Worm (Caenorhabditis elegans) whole organism, midembryonic: Measurements from ENCODE around the gene gta-1.

Source experiments
- cog-1 ChIP-seq: sonication (generic microtip); optimal IDR thresholded peaks from 2 replicates; lab custom pipeline; 2016; ENCODE audit warnings: missing genetic modification characterization, missing compliant biosample characterization
- flt-1 ChIP-seq: fragments of 200-800 bp; sonication (Bioruptor generic); IDR thresholded peaks from 2 replicates; pipeline ENCODE4 v1.3.6; 2022; ENCODE audit warnings: missing genetic modification characterization, missing compliant biosample characterization
- ref-1 ChIP-seq: fragments of 200-800 bp; sonication (Bioruptor generic); conservative IDR thresholded peaks from 2 replicates; pipeline ENCODE4 v1.3.6; 2022; ENCODE audit warnings: missing genetic modification reagents, missing genetic modification characterization, missing compliant biosample characterization
- tab-1 ChIP-seq: fragments of 200-800 bp; sonication (Bioruptor generic); IDR thresholded peaks from 2 replicates; pipeline ENCODE4 v1.3.6; 2022; ENCODE audit warnings: missing genetic modification characterization, missing compliant biosample characterization
- ztf-23 ChIP-seq: fragments of 200-800 bp; sonication (Bioruptor generic); IDR thresholded peaks from 2 replicates; pipeline ENCODE4 v1.3.6; 2022; ENCODE audit warnings: missing genetic modification reagents, missing genetic modification characterization, missing compliant biosample characterization
- ztf-29 ChIP-seq: fragments of 200-800 bp; sonication (Bioruptor generic); IDR thresholded peaks from 2 replicates; pipeline ENCODE4 v1.3.6; 2022; ENCODE audit warnings: missing genetic modification reagents, missing genetic modification characterization, missing compliant biosample characterization

DNA sequence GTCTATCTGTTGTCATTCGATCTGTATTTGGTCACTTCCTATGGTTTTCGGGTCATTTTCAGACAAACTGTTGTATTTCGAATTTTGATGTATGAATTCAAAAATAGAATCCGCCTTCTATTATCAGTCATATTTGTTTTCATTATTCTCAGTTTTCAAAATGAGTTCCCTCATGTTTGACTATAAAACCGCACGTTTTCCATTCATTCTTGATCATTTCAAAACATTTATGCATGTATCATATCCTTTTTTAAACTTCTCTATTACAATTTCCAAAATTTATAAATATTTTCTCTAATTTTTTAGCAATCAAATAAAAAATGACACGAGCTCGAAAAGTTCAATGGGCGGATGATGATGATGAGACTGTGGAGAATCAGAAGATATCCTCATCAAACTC lies 42.7 kb upstream of the gta-1 start, which contains the start of gene K08F4.12:
- TF ChIP-seq ref-1 (GFP tag; lab: Robert Waterston, UW), result no peak
- TF ChIP-seq cog-1 (tag; lab: Kevin White, UChicago), result no peak
- no peak for TF ChIP-seq ztf-29 (GFP tag; lab: Robert Waterston, UW)
- no peak for TF ChIP-seq tab-1 (GFP tag; lab: Robert Waterston, UW)
- TF ChIP-seq flt-1 (GFP tag; lab: Robert Waterston, UW), result no peak
- TF ChIP-seq ztf-23 (GFP tag; lab: Robert Waterston, UW), result no peak
